Worm (Caenorhabditis elegans) whole organism, L1 larva: ENCODE measurements around the gene srr-8.
A peak's percentile ranks its signal among the peaks of the same experiment; 100 is the strongest.

Source experiments
- C16A3.4 ChIP-seq: fragments of 150-350 bp; optimal IDR thresholded peaks from 2 replicates; lab custom pipeline; 2014; ENCODE audit warnings: missing biosample characterization, missing genetic modification characterization
- C34B4.2 ChIP-seq: sonication (generic microtip); optimal IDR thresholded peaks from 2 replicates; lab custom pipeline; 2017; ENCODE audit warnings: mild to moderate bottlenecking, missing genetic modification characterization, missing compliant biosample characterization
- F16B12.6 ChIP-seq: fragments of 150-350 bp; optimal IDR thresholded peaks from 2 replicates; lab custom pipeline; 2014; ENCODE audit warnings: missing biosample characterization, missing genetic modification characterization
- Y116A8C.19 ChIP-seq: sonication (generic microtip); optimal IDR thresholded peaks from 2 replicates; lab custom pipeline; 2016; ENCODE audit warnings: missing compliant biosample characterization, missing genetic modification characterization, borderline replicate concordance
- aha-1 ChIP-seq: fragments of 150-350 bp; optimal IDR thresholded peaks from 2 replicates; lab custom pipeline; 2014; ENCODE audit warnings: missing biosample characterization, missing genetic modification characterization
- alr-1 ChIP-seq: fragments of 200-800 bp; sonication (Bioruptor generic); optimal IDR thresholded peaks from 2 replicates; lab custom pipeline; 2018; ENCODE audit warnings: borderline replicate concordance, mild to moderate bottlenecking, missing genetic modification characterization, missing compliant biosample characterization
- aly-2 ChIP-seq: fragments of 150-350 bp; optimal IDR thresholded peaks from 2 replicates; lab custom pipeline; 2014; ENCODE audit warnings: missing biosample characterization, missing genetic modification characterization
- blmp-1 ChIP-seq: fragments of 150-350 bp; optimal IDR thresholded peaks from 2 replicates; lab custom pipeline; 2014; ENCODE audit warnings: missing biosample characterization, missing genetic modification characterization
- ceh-63 ChIP-seq: fragments of 200-800 bp; sonication (Bioruptor generic); optimal IDR thresholded peaks from 2 replicates; lab custom pipeline; 2018; ENCODE audit warnings: mild to moderate bottlenecking, missing genetic modification characterization, missing compliant biosample characterization
- ceh-8 ChIP-seq: fragments of 200-800 bp; sonication (Bioruptor generic); optimal IDR thresholded peaks from 2 replicates; lab custom pipeline; 2018; ENCODE audit warnings: mild to moderate bottlenecking, missing genetic modification characterization, moderate library complexity, missing compliant biosample characterization
- ceh-90 ChIP-seq: sonication (generic microtip); optimal IDR thresholded peaks from 2 replicates; lab custom pipeline; 2016; ENCODE audit warnings: missing genetic modification characterization, missing compliant biosample characterization
- dpl-1 ChIP-seq, 3 experiments: fragments of 150-350 bp in 2 of 3; sonication (generic microtip) in 1 of 3; optimal IDR thresholded peaks; 2 replicates each; lab custom pipeline; 2014 to 2017; ENCODE audit warnings: missing biosample characterization in 3 of 3, missing genetic modification characterization in 3 of 3, missing genetic modification reagents in 3 of 3
- dsc-1 ChIP-seq: sonication (generic microtip); optimal IDR thresholded peaks from 2 replicates; lab custom pipeline; 2016; ENCODE audit warnings: mild to moderate bottlenecking, missing genetic modification characterization, missing compliant biosample characterization
- efl-1 ChIP-seq, 4 experiments: fragments of 150-350 bp; optimal IDR thresholded peaks in 3 of 4; peaks in 1 of 4; 1 replicate in 1 of 4; 2 replicates in 3 of 4; lab custom pipeline; 2014; ENCODE audit warnings: missing biosample characterization in 2 of 4, missing genetic modification characterization in 2 of 4, missing genetic modification reagents in 2 of 4
- fkh-8 ChIP-seq: sonication (generic microtip); optimal IDR thresholded peaks from 2 replicates; lab custom pipeline; 2016; ENCODE audit warnings: mild to moderate bottlenecking, missing genetic modification characterization, missing compliant biosample characterization
- irx-1 ChIP-seq: sonication (generic microtip); optimal IDR thresholded peaks from 2 replicates; lab custom pipeline; 2016; ENCODE audit warnings: missing genetic modification characterization, missing compliant biosample characterization
- isw-1 ChIP-seq: fragments of 200-800 bp; sonication (Bioruptor generic); IDR thresholded peaks from 2 replicates; pipeline ENCODE4 v1.3.6; 2022; ENCODE audit warnings: missing genetic modification characterization, missing compliant biosample characterization
- lin-14 ChIP-seq: fragments of 200-800 bp; sonication (Bioruptor generic); optimal IDR thresholded peaks from 2 replicates; lab custom pipeline; 2018; ENCODE audit warnings: mild to moderate bottlenecking, missing genetic modification characterization, moderate library complexity, missing compliant biosample characterization
- lin-15B ChIP-seq: fragments of 150-350 bp; sonication (generic microtip); optimal IDR thresholded peaks from 3 replicates; lab custom pipeline; 2014; ENCODE audit warnings: missing biosample characterization, missing genetic modification characterization
- lin-35 ChIP-seq, 2 experiments: fragments of 150-350 bp; optimal IDR thresholded peaks; 2 replicates each; lab custom pipeline; 2014; ENCODE audit warnings: missing biosample characterization in 2 of 2, missing genetic modification characterization in 2 of 2, missing genetic modification reagents in 2 of 2
- lir-3 ChIP-seq: sonication (generic microtip); optimal IDR thresholded peaks from 2 replicates; lab custom pipeline; 2016; ENCODE audit warnings: mild to moderate bottlenecking, missing genetic modification characterization, moderate library complexity, missing compliant biosample characterization; ENCODE audit not compliant: poor library complexity
- nhr-11 ChIP-seq: fragments of 150-350 bp; optimal IDR thresholded peaks from 2 replicates; lab custom pipeline; 2014; ENCODE audit warnings: missing biosample characterization, missing genetic modification characterization
- nhr-19 ChIP-seq: fragments of 200-800 bp; sonication (Bioruptor generic); conservative IDR thresholded peaks from 2 replicates; pipeline ENCODE4 v1.3.6; 2022; ENCODE audit warnings: missing genetic modification characterization, missing compliant biosample characterization
- nhr-20 ChIP-seq: sonication (generic microtip); optimal IDR thresholded peaks from 2 replicates; lab custom pipeline; 2016; ENCODE audit warnings: mild to moderate bottlenecking, missing genetic modification characterization, missing compliant biosample characterization
- nhr-237 ChIP-seq: fragments of 150-350 bp; optimal IDR thresholded peaks from 2 replicates; lab custom pipeline; 2014; ENCODE audit warnings: missing biosample characterization, missing genetic modification characterization
- nhr-47 ChIP-seq: sonication (generic microtip); optimal IDR thresholded peaks from 2 replicates; lab custom pipeline; 2016; ENCODE audit warnings: mild to moderate bottlenecking, missing genetic modification characterization, moderate library complexity, missing compliant biosample characterization
- nhr-71 ChIP-seq: sonication (generic microtip); optimal IDR thresholded peaks from 2 replicates; lab custom pipeline; 2016; ENCODE audit warnings: mild to moderate bottlenecking, missing genetic modification characterization, moderate library complexity, missing compliant biosample characterization
- nhr-85 ChIP-seq: sonication (generic microtip); peaks from one replicate; lab custom pipeline; 2016; ENCODE audit warnings: missing genetic modification characterization, inconsistent platforms, missing compliant biosample characterization
- nhr-90 ChIP-seq: sonication (generic microtip); optimal IDR thresholded peaks from 2 replicates; lab custom pipeline; 2016; ENCODE audit warnings: mild to moderate bottlenecking, missing genetic modification characterization, missing compliant biosample characterization; ENCODE audit not compliant: poor library complexity
- pax-3 ChIP-seq: fragments of 200-800 bp; sonication (Bioruptor generic); optimal IDR thresholded peaks from 2 replicates; lab custom pipeline; 2018; ENCODE audit warnings: mild to moderate bottlenecking, missing genetic modification characterization, moderate library complexity, missing compliant biosample characterization
- pqm-1 ChIP-seq: sonication (generic microtip); optimal IDR thresholded peaks from 3 replicates; lab custom pipeline; 2017; ENCODE audit warnings: missing biosample characterization, missing genetic modification characterization
- snpc-4 ChIP-seq: fragments of 150-350 bp; optimal IDR thresholded peaks from 2 replicates; lab custom pipeline; 2014; ENCODE audit warnings: missing biosample characterization, missing genetic modification characterization
- snu-23 ChIP-seq: sonication (generic microtip); optimal IDR thresholded peaks from 2 replicates; lab custom pipeline; 2016; ENCODE audit warnings: missing genetic modification characterization, missing compliant biosample characterization
- sox-4 ChIP-seq: sonication (generic microtip); optimal IDR thresholded peaks from 2 replicates; lab custom pipeline; 2016; ENCODE audit warnings: missing genetic modification characterization, missing compliant biosample characterization
- sptf-1 ChIP-seq: fragments of 150-350 bp; optimal IDR thresholded peaks from 2 replicates; lab custom pipeline; 2014; ENCODE audit warnings: missing biosample characterization, missing genetic modification characterization
- sup-37 ChIP-seq: fragments of 200-800 bp; sonication (Bioruptor generic); optimal IDR thresholded peaks from 2 replicates; lab custom pipeline; 2018; ENCODE audit warnings: mild to moderate bottlenecking, missing genetic modification characterization, missing compliant biosample characterization
- tbx-2 ChIP-seq: sonication (generic microtip); optimal IDR thresholded peaks from 2 replicates; lab custom pipeline; 2016; ENCODE audit warnings: missing genetic modification characterization, missing compliant biosample characterization
- unc-130 ChIP-seq: fragments of 150-350 bp; optimal IDR thresholded peaks from 2 replicates; lab custom pipeline; 2017; ENCODE audit warnings: missing biosample characterization, missing genetic modification characterization, inconsistent platforms
- unc-62 ChIP-seq: fragments of 150-350 bp; optimal IDR thresholded peaks from 2 replicates; lab custom pipeline; 2014; ENCODE audit warnings: missing biosample characterization, missing genetic modification reagents, missing genetic modification characterization

srr-8 gene

ce11 chrV:5049333-5049942 is 48.0 kb downstream of the srr-8 start, which contains the start of the genes pqn-51 and K11D12.14 (continued):
- TF ChIP-seq dsc-1 (tag; lab: Kevin White, UChicago) (peak; percentile 97), unc-62 (no peak), aha-1 (tag; lab: Kevin White, UChicago) (no peak), sox-4 (tag; lab: Kevin White, UChicago) (peak; percentile 85), nhr-71 (tag; lab: Kevin White, UChicago) (peak; percentile 99), fkh-8 (tag; lab: Kevin White, UChicago) (peak; percentile 98), lin-14 (GFP tag; lab: Kevin White, UChicago) (peak; percentile 98), nhr-47 (peak; percentile 98), tbx-2 (tag; lab: Kevin White, UChicago) (peak; percentile 98), unc-130 (peak; percentile 69), pax-3 (tag; lab: Kevin White, UChicago) (peak; percentile 91), nhr-237 (tag; lab: Kevin White, UChicago) (peak; percentile 75), snu-23 (GFP tag; lab: Kevin White, UChicago) (peak; percentile 97), nhr-20 (peak; percentile 98), irx-1 (peak; percentile 95), dpl-1 (GFP tag; optimal IDR thresholded peaks at IDR 0.05; lab: Kevin White, UChicago) (peak; percentile 94 to 95 (median 94)), ceh-8 (GFP tag; lab: Kevin White, UChicago) (peak; percentile 88), aly-2 (tag; lab: Kevin White, UChicago) (peak; percentile 74), Y116A8C.19 (no peak), pqm-1 (tag; lab: Kevin White, UChicago) (no peak), sup-37 (peak; percentile 87), nhr-11 (tag; lab: Kevin White, UChicago) (peak; percentile 87), lin-35 (GFP tag; optimal IDR thresholded peaks at IDR 0.05; lab: Kevin White, UChicago) (peak; percentile 95 to 96), nhr-85 (tag; lab: Kevin White, UChicago) (peak; percentile 98), C16A3.4 (peak; percentile 91), isw-1 (GFP tag; lab: Robert Waterston, UW) (peak; percentile 92), ceh-90 (tag; lab: Kevin White, UChicago) (no peak), F16B12.6 (tag; lab: Kevin White, UChicago) (peak; percentile 94), nhr-90 (tag; lab: Kevin White, UChicago) (peak; percentile 96), snpc-4 (tag; lab: Kevin White, UChicago) (peak; percentile 71), nhr-19 (peak; percentile 98), lir-3 (tag; lab: Kevin White, UChicago) (peak; percentile 79), lin-15B (peak; percentile 81)

- TF ChIP-seq alr-1 (tag; lab: Kevin White, UChicago) (peak; percentile 23), nhr-237 (tag; lab: Kevin White, UChicago) (no peak), C34B4.2 (no peak), efl-1 (optimal IDR thresholded peaks at IDR 0.05; lab: Kevin White, UChicago) (no peak), efl-1 (GFP tag; optimal IDR thresholded peaks at IDR 0.05 in 1 of 2; lab: Kevin White, UChicago) (peak in 1 of 2 experiments; percentile 40), blmp-1 (no peak), ceh-63 (peak; percentile 50), lin-35 (GFP tag; optimal IDR thresholded peaks at IDR 0.05; lab: Kevin White, UChicago) (no peak), ceh-8 (GFP tag; lab: Kevin White, UChicago) (no peak), sptf-1 (no peak)
- TF ChIP-seq, all 84 proteins: peak for 3
Observed at ce11 chrV:5050073-5050599, 48.6 kb downstream of the srr-8 start.
